Worm (Caenorhabditis elegans) whole organism, L4 larva: ENCODE results near the gene srbc-1.

ENCODE experiments used
- F26F4.8 ChIP-seq: fragments of 200-800 bp; sonication (Bioruptor generic); conservative IDR thresholded peaks from 2 replicates; pipeline ENCODE4 v1.3.6; 2022; ENCODE audit warnings: missing genetic modification characterization, missing compliant biosample characterization
- T26A8.4 ChIP-seq: fragments of 200-800 bp; sonication (Bioruptor generic); IDR thresholded peaks from 2 replicates; pipeline ENCODE4 v1.3.6; 2022; ENCODE audit warnings: missing genetic modification characterization, missing compliant biosample characterization
- Y48G9A.11 ChIP-seq: fragments of 200-800 bp; sonication (Bioruptor generic); IDR thresholded peaks from 2 replicates; pipeline ENCODE4 v1.3.6; 2022; ENCODE audit warnings: missing genetic modification reagents, missing genetic modification characterization, missing compliant biosample characterization
- Y75B8A.6 ChIP-seq: fragments of 200-800 bp; sonication (Bioruptor generic); IDR thresholded peaks from 2 replicates; pipeline ENCODE4 v1.3.6; 2022; ENCODE audit warnings: missing genetic modification reagents, missing genetic modification characterization, missing compliant biosample characterization
- ZK546.5 ChIP-seq, 2 experiments: sonication (generic microtip); optimal IDR thresholded peaks; 2 replicates each; lab custom pipeline; 2017; ENCODE audit warnings: missing biosample characterization in 2 of 2, missing genetic modification characterization in 2 of 2
- ceh-20 ChIP-seq: fragments of 200-800 bp; sonication (Bioruptor generic); IDR thresholded peaks from 2 replicates; pipeline ENCODE4 v1.3.6; 2022; ENCODE audit warnings: missing genetic modification reagents, missing genetic modification characterization, missing compliant biosample characterization
- ceh-28 ChIP-seq: fragments of 150-350 bp; optimal IDR thresholded peaks from 2 replicates; lab custom pipeline; 2014; ENCODE audit warnings: missing biosample characterization, missing genetic modification reagents, missing genetic modification characterization
- ceh-32 ChIP-seq: sonication (generic microtip); optimal IDR thresholded peaks from 2 replicates; lab custom pipeline; 2016; ENCODE audit warnings: mild to moderate bottlenecking, missing genetic modification characterization, missing compliant biosample characterization; ENCODE audit not compliant: poor library complexity
- ceh-44 ChIP-seq: fragments of 200-800 bp; sonication (Bioruptor generic); IDR thresholded peaks from 2 replicates; pipeline ENCODE4 v1.3.6; 2022; ENCODE audit warnings: missing genetic modification reagents, missing genetic modification characterization, missing compliant biosample characterization
- ceh-62 ChIP-seq: sonication (generic microtip); optimal IDR thresholded peaks from 2 replicates; lab custom pipeline; 2017; ENCODE audit warnings: missing biosample characterization, missing genetic modification characterization
- ceh-82 ChIP-seq: sonication (generic microtip); optimal IDR thresholded peaks from 2 replicates; lab custom pipeline; 2017; ENCODE audit warnings: missing biosample characterization, missing genetic modification characterization
- daf-16 ChIP-seq, 3 experiments: sonication (generic microtip); optimal IDR thresholded peaks; 2 replicates each; lab custom pipeline; 2016 to 2017; ENCODE audit warnings: missing genetic modification characterization in 3 of 3, missing genetic modification reagents in 3 of 3, mild to moderate bottlenecking in 2 of 3, missing compliant biosample characterization in 2 of 3, missing biosample characterization in 1 of 3, moderate library complexity in 1 of 3
- daf-19 ChIP-seq: fragments of 200-800 bp; sonication (Bioruptor generic); conservative IDR thresholded peaks from 2 replicates; pipeline ENCODE4 v1.3.6; 2022; ENCODE audit warnings: missing genetic modification characterization, missing compliant biosample characterization
- dmd-8 ChIP-seq: fragments of 200-800 bp; sonication (Bioruptor generic); IDR thresholded peaks from 2 replicates; pipeline ENCODE4 v1.3.6; 2022; ENCODE audit warnings: missing genetic modification characterization, missing compliant biosample characterization
- hmg-1.1 ChIP-seq: fragments of 200-800 bp; sonication (Bioruptor generic); IDR thresholded peaks from 2 replicates; pipeline ENCODE4 v1.3.6; 2022; ENCODE audit warnings: missing genetic modification reagents, missing genetic modification characterization, missing compliant biosample characterization
- lin-15B ChIP-seq: fragments of 150-350 bp; sonication (generic microtip); optimal IDR thresholded peaks from 3 replicates; lab custom pipeline; 2014; ENCODE audit warnings: missing biosample characterization, missing genetic modification characterization
- lin-38 ChIP-seq: fragments of 200-800 bp; sonication (Bioruptor generic); IDR thresholded peaks from 2 replicates; pipeline ENCODE4 v1.3.6; 2022; ENCODE audit warnings: missing genetic modification reagents, missing genetic modification characterization, missing compliant biosample characterization
- lir-3 ChIP-seq: sonication (generic microtip); optimal IDR thresholded peaks from 2 replicates; lab custom pipeline; 2016; ENCODE audit warnings: mild to moderate bottlenecking, missing genetic modification characterization, missing compliant biosample characterization
- lsy-2 ChIP-seq, 2 experiments: fragments of 150-350 bp in 1 of 2; sonication (generic microtip) in 1 of 2; optimal IDR thresholded peaks; 2 replicates each; lab custom pipeline; 2014 to 2017; ENCODE audit warnings: missing biosample characterization in 2 of 2, missing genetic modification characterization in 2 of 2
- madf-5 ChIP-seq, 2 experiments: fragments of 200-800 bp; sonication (Bioruptor generic); IDR thresholded peaks; 2 replicates each; pipeline ENCODE4 v1.3.6; 2022; ENCODE audit warnings: missing compliant biosample characterization in 2 of 2, missing genetic modification characterization in 2 of 2
- madf-9 ChIP-seq: fragments of 200-800 bp; sonication (Bioruptor generic); conservative IDR thresholded peaks from 2 replicates; pipeline ENCODE4 v1.3.6; 2022; ENCODE audit warnings: missing genetic modification reagents, missing genetic modification characterization, missing compliant biosample characterization
- mdl-1 ChIP-seq, 2 experiments: fragments of 150-350 bp in 1 of 2; sonication (generic microtip) in 1 of 2; optimal IDR thresholded peaks; 2 replicates each; lab custom pipeline; 2014 to 2017; ENCODE audit warnings: missing biosample characterization in 2 of 2, missing genetic modification characterization in 2 of 2
- mdt-29 ChIP-seq: fragments of 200-800 bp; sonication (Bioruptor generic); IDR thresholded peaks from 2 replicates; pipeline ENCODE4 v1.3.6; 2022; ENCODE audit warnings: missing genetic modification reagents, missing genetic modification characterization, missing compliant biosample characterization
- mxl-3 ChIP-seq: fragments of 200-800 bp; sonication (Bioruptor generic); optimal IDR thresholded peaks from 2 replicates; lab custom pipeline; 2018; ENCODE audit warnings: mild to moderate bottlenecking, missing genetic modification characterization, missing compliant biosample characterization
- nhr-10 ChIP-seq: fragments of 150-350 bp; optimal IDR thresholded peaks from 2 replicates; lab custom pipeline; 2014; ENCODE audit warnings: missing biosample characterization, missing genetic modification characterization
- nhr-25 ChIP-seq: sonication (generic microtip); optimal IDR thresholded peaks from 2 replicates; lab custom pipeline; 2017; ENCODE audit warnings: missing genetic modification characterization, mild to moderate bottlenecking, missing compliant biosample characterization, antibody characterized with exemption, moderate library complexity, borderline replicate concordance; ENCODE audit not compliant: insufficient read depth
- nhr-42 ChIP-seq: fragments of 200-800 bp; sonication (Bioruptor generic); IDR thresholded peaks from 2 replicates; pipeline ENCODE4 v1.3.6; 2022; ENCODE audit warnings: missing genetic modification characterization, missing compliant biosample characterization
- nhr-76 ChIP-seq: fragments of 150-350 bp; optimal IDR thresholded peaks from 2 replicates; lab custom pipeline; 2014; ENCODE audit warnings: missing biosample characterization, missing genetic modification characterization
- nhr-77 ChIP-seq: fragments of 150-350 bp; optimal IDR thresholded peaks from 2 replicates; lab custom pipeline; 2014; ENCODE audit warnings: missing biosample characterization, missing genetic modification characterization
- saeg-2 ChIP-seq: fragments of 200-800 bp; sonication (Bioruptor generic); IDR thresholded peaks from 2 replicates; pipeline ENCODE4 v1.3.6; 2022; ENCODE audit warnings: missing genetic modification reagents, missing genetic modification characterization, missing compliant biosample characterization
- set-16 ChIP-seq: fragments of 200-800 bp; sonication (Bioruptor generic); IDR thresholded peaks from 2 replicates; pipeline ENCODE4 v1.3.6; 2022; ENCODE audit warnings: missing genetic modification reagents, missing genetic modification characterization, missing compliant biosample characterization
- skn-1 ChIP-seq: fragments of 150-350 bp; optimal IDR thresholded peaks from 2 replicates; lab custom pipeline; 2014; ENCODE audit warnings: missing biosample characterization, missing genetic modification characterization
- snpc-4 ChIP-seq: fragments of 150-350 bp; optimal IDR thresholded peaks from 2 replicates; lab custom pipeline; 2014; ENCODE audit warnings: missing biosample characterization, missing genetic modification characterization
- spr-1 ChIP-seq: sonication (generic microtip); optimal IDR thresholded peaks from 2 replicates; lab custom pipeline; 2016; ENCODE audit warnings: mild to moderate bottlenecking, missing genetic modification characterization, missing compliant biosample characterization
- tag-97 ChIP-seq: fragments of 200-800 bp; sonication (Bioruptor generic); IDR thresholded peaks from 2 replicates; pipeline ENCODE4 v1.3.6; 2022; ENCODE audit warnings: missing genetic modification characterization, missing compliant biosample characterization
- unc-62 ChIP-seq, 3 experiments: fragments of 150-350 bp in 1 of 3; sonication (generic microtip); optimal IDR thresholded peaks in 2 of 3; peaks in 1 of 3; 1 replicate in 1 of 3; 2 replicates in 2 of 3; lab custom pipeline; 2014 to 2017; ENCODE audit warnings: missing biosample characterization in 3 of 3, missing genetic modification characterization in 3 of 3, missing genetic modification reagents in 3 of 3, missing genotype in 1 of 3
- vab-7 ChIP-seq: fragments of 200-800 bp; sonication (Bioruptor generic); IDR thresholded peaks from 2 replicates; pipeline ENCODE4 v1.3.6; 2022; ENCODE audit warnings: missing genetic modification reagents, missing genetic modification characterization, missing compliant biosample characterization
- zfp-2 ChIP-seq: sonication (generic microtip); optimal IDR thresholded peaks from 2 replicates; lab custom pipeline; 2016; ENCODE audit warnings: mild to moderate bottlenecking, missing genetic modification characterization, missing compliant biosample characterization
- zfp-3 ChIP-seq: fragments of 200-800 bp; sonication (Bioruptor generic); conservative IDR thresholded peaks from 2 replicates; pipeline ENCODE4 v1.3.6; 2022; ENCODE audit warnings: missing genetic modification reagents, missing genetic modification characterization, missing compliant biosample characterization
- zip-11 ChIP-seq: fragments of 200-800 bp; sonication (Bioruptor generic); IDR thresholded peaks from 2 replicates; pipeline ENCODE4 v1.3.6; 2022; ENCODE audit warnings: missing genetic modification characterization, missing compliant biosample characterization

Gene srbc-1

DNA sequence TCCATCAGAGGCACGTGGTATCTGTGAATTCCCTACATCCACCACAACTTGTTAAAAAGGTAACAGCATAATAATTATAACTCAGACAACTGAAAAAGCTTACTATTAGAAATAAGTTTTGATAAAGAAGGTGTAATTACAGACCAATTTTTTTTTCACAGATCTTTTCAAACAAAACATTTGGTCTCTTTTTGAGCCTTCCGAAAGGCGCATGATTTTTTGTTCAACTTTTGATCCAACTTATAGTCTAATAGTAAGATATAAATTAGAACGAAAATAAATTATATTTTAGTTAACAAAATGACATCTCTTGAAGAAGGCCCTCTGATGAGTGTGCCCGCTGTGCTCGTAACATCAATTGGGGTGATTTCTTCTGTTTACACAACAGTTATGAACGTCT lies 6.4 kb upstream of the srbc-1 start, which contains the start of gene srbc-3:
Gene srbc-3 (plus strand): TSS at position 301 of the 400 bp plus-strand sequence.
- TF ChIP-seq nhr-42 (GFP tag; lab: Robert Waterston, UW) (no peak), T26A8.4 (GFP tag; lab: Robert Waterston, UW) (no peak), mdt-29 (GFP tag; lab: Robert Waterston, UW) (no peak), madf-5 (GFP tag; IDR thresholded peaks at IDR 0.05; lab: Robert Waterston, UW) (no peak), daf-16 (GFP tag; optimal IDR thresholded peaks at IDR 0.05; lab: Kevin White, UChicago) (no peak), daf-16 (tag; optimal IDR thresholded peaks at IDR 0.05; lab: Kevin White, UChicago) (no peak), unc-62 (GFP tag; optimal IDR thresholded peaks at IDR 0.05 in 1 of 2; lab: Kevin White, UChicago) (peak in 1 of 2 experiments; percentile 67), unc-62 (tag; optimal IDR thresholded peaks at IDR 0.05; lab: Kevin White, UChicago) (no peak)
- TF ChIP-seq, all 104 proteins: peak for 1

DNA sequence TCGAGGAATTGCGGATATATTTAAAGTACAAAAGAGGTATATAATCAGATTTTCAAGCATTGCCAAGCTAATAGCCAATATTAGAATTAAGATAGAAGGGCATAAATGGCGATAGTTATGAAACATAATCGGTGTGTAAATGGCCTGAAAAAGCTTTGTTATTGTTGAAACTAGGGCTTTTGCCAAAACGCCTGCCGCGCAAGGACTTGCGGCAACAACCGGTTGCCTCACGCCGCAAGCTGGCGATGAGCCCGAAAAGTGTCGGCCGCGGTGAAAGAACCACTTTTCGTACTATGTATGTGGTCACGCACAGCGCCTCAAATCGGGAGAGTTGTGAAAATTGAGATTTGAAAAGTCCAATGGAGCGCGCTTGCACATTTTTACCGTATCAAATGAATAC lies 2.4 kb downstream of the srbc-1 start:
- peak in 1 of 2 experiments; percentile 70; a peak in 1 of 4 replicates for TF ChIP-seq madf-5 (GFP tag; IDR thresholded peaks at IDR 0.05; lab: Robert Waterston, UW)
- no peak for TF ChIP-seq ZK546.5 (tag; optimal IDR thresholded peaks at IDR 0.05; lab: Kevin White, UChicago)
- TF ChIP-seq saeg-2 (GFP tag; lab: Robert Waterston, UW) = no peak

DNA sequence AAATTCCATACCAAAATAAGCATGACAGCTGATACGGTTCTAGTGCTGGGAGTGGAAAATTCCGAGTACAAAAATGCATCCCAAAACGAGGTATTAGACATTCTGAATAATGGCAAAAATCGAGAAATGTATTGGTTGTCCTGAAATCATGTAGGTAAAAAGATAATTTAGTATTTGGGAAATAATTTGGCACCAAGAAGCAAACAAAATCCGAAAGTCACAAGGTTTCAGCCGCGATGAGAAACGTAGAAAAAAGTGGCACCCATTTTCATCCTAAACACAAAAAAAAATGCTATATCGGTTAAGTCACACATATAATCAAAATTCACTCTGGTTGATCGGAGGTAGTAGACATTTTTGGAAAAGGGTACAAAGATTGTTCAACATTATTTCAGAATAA lies 4.0 kb downstream of the srbc-1 start, which contains the start of gene srx-122:
Gene srx-122 (minus strand): TSS at position 101 of the 400 bp plus-strand sequence.
- no peak for TF ChIP-seq zfp-2 (tag; lab: Kevin White, UChicago)
- TF ChIP-seq dmd-8 (GFP tag; lab: Robert Waterston, UW) = no peak
- no peak for TF ChIP-seq ceh-20
- no peak for TF ChIP-seq madf-9 (GFP tag; lab: Robert Waterston, UW)
- no peak for TF ChIP-seq F26F4.8 (GFP tag; lab: Robert Waterston, UW)
- TF ChIP-seq lir-3 = no peak
- TF ChIP-seq ceh-44 (GFP tag; lab: Robert Waterston, UW) = no peak
- no peak for TF ChIP-seq nhr-76 (tag; lab: Kevin White, UChicago)
- no peak for TF ChIP-seq set-16 (GFP tag; lab: Robert Waterston, UW)
- TF ChIP-seq zfp-3 (GFP tag; lab: Robert Waterston, UW) = no peak
- TF ChIP-seq nhr-25 (tag; lab: Kevin White, UChicago) = no peak
- no peak for TF ChIP-seq spr-1 (tag; lab: Kevin White, UChicago)
- TF ChIP-seq hmg-1.1 (GFP tag; lab: Robert Waterston, UW) = no peak
- no peak for TF ChIP-seq ceh-28 (tag; lab: Kevin White, UChicago)
- no peak for TF ChIP-seq mxl-3 (GFP tag; lab: Kevin White, UChicago)
- TF ChIP-seq lsy-2 (tag; optimal IDR thresholded peaks at IDR 0.05; lab: Kevin White, UChicago) = no peak
- TF ChIP-seq, all 104 proteins: peak for 0

DNA sequence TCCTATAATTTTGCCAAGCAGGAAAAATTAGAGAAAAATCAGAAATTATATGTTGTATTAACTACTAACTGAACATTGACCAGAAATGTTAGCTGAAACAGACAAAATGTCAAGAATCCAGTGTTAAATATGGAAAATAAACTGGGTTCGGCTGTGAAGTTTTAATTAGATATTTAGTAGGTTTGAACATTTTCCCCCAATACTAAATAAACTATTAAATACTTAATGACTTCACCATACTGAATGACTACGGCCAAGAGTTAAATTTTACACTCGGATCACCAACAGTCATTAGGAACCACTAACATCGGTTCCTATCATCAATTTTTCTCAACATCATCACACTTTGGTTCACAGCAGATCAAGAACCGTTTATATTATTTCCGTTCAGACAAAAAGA lies 6.4 kb downstream of the srbc-1 start:
- TF ChIP-seq ceh-82 (tag; lab: Kevin White, UChicago) (no peak), unc-62 (GFP tag; optimal IDR thresholded peaks at IDR 0.05 in 1 of 2; lab: Kevin White, UChicago) (peak in 1 of 2 experiments; percentile 94), unc-62 (tag; optimal IDR thresholded peaks at IDR 0.05; lab: Kevin White, UChicago) (no peak)

DNA sequence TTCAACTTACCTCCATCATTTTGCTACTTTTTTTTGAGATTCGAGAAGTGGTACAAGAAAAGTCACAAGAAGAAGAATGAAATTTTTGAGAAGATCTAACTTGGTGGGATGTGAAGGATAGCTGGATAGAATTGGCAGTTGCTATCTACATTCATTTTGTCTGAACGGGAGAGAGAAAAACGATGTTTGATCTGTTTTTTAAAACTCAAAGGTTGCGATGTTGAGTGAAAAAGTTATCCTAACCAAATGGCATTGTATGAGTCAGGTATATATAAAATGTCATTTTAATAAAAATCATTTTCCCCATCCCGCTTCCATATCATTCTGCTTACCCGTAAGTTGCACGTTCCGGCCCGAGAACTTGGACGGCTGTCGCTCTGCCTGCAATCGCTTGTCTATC lies 12.5 kb downstream of the srbc-1 start, which contains the start of gene F35F10.6:
Gene F35F10.6 (minus strand): TSS at position 101 of the 400 bp plus-strand sequence.
- TF ChIP-seq ceh-32 (no peak), lin-15B (tag; lab: Kevin White, UChicago) (no peak), mdl-1 (tag; optimal IDR thresholded peaks at IDR 0.05; lab: Kevin White, UChicago) (no peak), mxl-3 (GFP tag; lab: Kevin White, UChicago) (no peak), tag-97 (GFP tag; lab: Robert Waterston, UW) (no peak), skn-1 (tag; lab: Kevin White, UChicago) (no peak), snpc-4 (tag; lab: Kevin White, UChicago) (no peak), nhr-10 (no peak), Y48G9A.11 (GFP tag; lab: Robert Waterston, UW) (no peak), vab-7 (GFP tag; lab: Robert Waterston, UW) (no peak), nhr-77 (tag; lab: Kevin White, UChicago) (no peak), zip-11 (GFP tag; lab: Robert Waterston, UW) (no peak), ceh-62 (tag; lab: Kevin White, UChicago) (no peak), Y75B8A.6 (GFP tag; lab: Robert Waterston, UW) (no peak), lin-38 (GFP tag; lab: Robert Waterston, UW) (no peak), daf-19 (GFP tag; lab: Robert Waterston, UW) (no peak)
